Fruit fly (Drosophila melanogaster): Measurements from ENCODE around the gene CG10654.
A peak's percentile ranks its signal among the peaks of the same experiment; 100 is the strongest.

CG10654 gene

dm6 chr3L:12468016-12468415, 39.6 kb downstream of the CG10654 start, which contains the start of gene eyg (continued):
- TF ChIP-seq oc (tag; optimal IDR thresholded peaks at IDR 0.05) (peak; percentile 48), Myb (GFP tag; optimal IDR thresholded peaks at IDR 0.05) (peak; percentile 16), CG10321 (GFP tag; IDR thresholded peaks at IDR 0.05) (peak; percentile 100), Ptx1 (GFP tag; IDR thresholded peaks at IDR 0.05) (no peak), tio (GFP tag; optimal IDR thresholded peaks at IDR 0.05) (no peak), Gsc (GFP tag; IDR thresholded peaks at IDR 0.05) (no peak), HLH3B (GFP tag; IDR thresholded peaks at IDR 0.05) (no peak), PHDP (tag; optimal IDR thresholded peaks at IDR 0.05) (peak; percentile 41), fu2 (GFP tag; optimal IDR thresholded peaks at IDR 0.05) (peak; percentile 8), Meics (GFP tag; optimal IDR thresholded peaks at IDR 0.05) (no peak), toy (GFP tag; IDR thresholded peaks at IDR 0.05) (no peak), CG16815 (GFP tag; optimal IDR thresholded peaks at IDR 0.05) (no peak), Side (GFP tag; optimal IDR thresholded peaks at IDR 0.05) (peak; percentile 29), CG5245 (GFP tag; optimal IDR thresholded peaks at IDR 0.05) (no peak), ato (GFP tag; IDR thresholded peaks at IDR 0.05; ENCODE audit: partially characterized antibody) (peak; percentile 63; the same call in 1 of the 2 replicates), CG15011 (GFP tag; optimal IDR thresholded peaks at IDR 0.05) (peak; percentile 11), CG10462 (GFP tag; optimal IDR thresholded peaks at IDR 0.05) (no peak), slp2 (GFP tag; optimal IDR thresholded peaks at IDR 0.05) (no peak), kay (GFP tag; optimal IDR thresholded peaks at IDR 0.05) (no peak), C15 (GFP tag; IDR thresholded peaks at IDR 0.05) (no peak), slou (GFP tag; optimal IDR thresholded peaks at IDR 0.05) (no peak), tna (GFP tag; IDR thresholded peaks at IDR 0.05; ENCODE audit: partially characterized antibody) (peak; percentile 70), unc-4 (GFP tag; IDR thresholded peaks at IDR 0.05; ENCODE audit: partially characterized antibody) (no peak), CG10267 (tag; optimal IDR thresholded peaks at IDR 0.05) (no peak), al (GFP tag; IDR thresholded peaks at IDR 0.05) (no peak), D19B (GFP tag; optimal IDR thresholded peaks at IDR 0.05) (no peak), CG8944 (GFP tag; optimal IDR thresholded peaks at IDR 0.05) (no peak), fd96Cb (tag; optimal IDR thresholded peaks at IDR 0.05) (no peak), sens-2 (GFP tag; IDR thresholded peaks at IDR 0.05) (no peak), BtbVII (GFP tag; optimal IDR thresholded peaks at IDR 0.05) (peak; percentile 8), CG31388 (GFP tag; optimal IDR thresholded peaks at IDR 0.05) (no peak), CG12769 (tag; optimal IDR thresholded peaks at IDR 0.05) (no peak), Oaz (GFP tag; IDR thresholded peaks at IDR 0.05) (no peak), CG4854 (GFP tag; optimal IDR thresholded peaks at IDR 0.05) (no peak), lbe (GFP tag; optimal IDR thresholded peaks at IDR 0.05) (no peak), sug (tag; optimal IDR thresholded peaks at IDR 0.05) (peak; percentile 49), CG3065 (GFP tag; optimal IDR thresholded peaks at IDR 0.05) (peak; percentile 4), CG10209 (GFP tag; optimal IDR thresholded peaks at IDR 0.05) (peak; percentile 40), CG9932 (GFP tag; IDR thresholded peaks at IDR 0.05) (0 out of 2 replicates have a peak, but pooled peaks have one; percentile 18), Sry-δ (GFP tag; optimal IDR thresholded peaks at IDR 0.05) (peak; percentile 16), CTCF (GFP tag; optimal IDR thresholded peaks at IDR 0.05) (no peak), CG14860 (GFP tag; IDR thresholded peaks at IDR 0.05; ENCODE audit: partially characterized antibody) (no peak), NC2α (GFP tag; optimal IDR thresholded peaks at IDR 0.05) (peak; percentile 31), CG15269 (tag; optimal IDR thresholded peaks at IDR 0.05) (no peak), H15 (GFP tag; IDR thresholded peaks at IDR 0.05) (no peak), sqz (GFP tag; optimal IDR thresholded peaks at IDR 0.05) (no peak), pum (GFP tag; optimal IDR thresholded peaks at IDR 0.05) (no peak), CG16863 (GFP tag; optimal IDR thresholded peaks at IDR 0.05) (peak; percentile 15), CG11456 (GFP tag; IDR thresholded peaks at IDR 0.05) (no peak), Dll (GFP tag; IDR thresholded peaks at IDR 0.05; ENCODE audit: partially characterized antibody) (0 out of 4 replicates have a peak, but pooled peaks have one; percentile 28), Usf (GFP tag; optimal IDR thresholded peaks at IDR 0.05) (no peak), ems (GFP tag; optimal IDR thresholded peaks at IDR 0.05) (no peak), fru (optimal IDR thresholded peaks at IDR 0.05) (no peak)
